Worm (Caenorhabditis elegans) whole organism, midembryonic: Measurements from ENCODE around the gene clc-24.
"Not testable (repeated sequence)": the region's sequence is repeated elsewhere in the genome, so short reads cannot be mapped to it uniquely, and the experiment has no call there.

Experiments
- med-1 ChIP-seq: sonication (generic microtip); optimal IDR thresholded peaks from 2 replicates; lab custom pipeline; 2017; ENCODE audit warnings: missing genetic modification characterization, mild to moderate bottlenecking, missing compliant biosample characterization, antibody characterized with exemption, missing genetic modification reagents; ENCODE audit not compliant: insufficient read depth
- ztf-23 ChIP-seq: fragments of 200-800 bp; sonication (Bioruptor generic); IDR thresholded peaks from 2 replicates; pipeline ENCODE4 v1.3.6; 2022; ENCODE audit warnings: missing genetic modification reagents, missing genetic modification characterization, missing compliant biosample characterization

ce11 chrIII:1056989-1057687, 47.3 kb downstream of the clc-24 start:
- TF ChIP-seq ztf-23 (GFP tag; lab: Robert Waterston, UW); med-1 (GFP tag; lab: Kevin White, UChicago): not testable (repeated sequence)
